Worm (Caenorhabditis elegans) whole organism, L1 larva: ENCODE results near the gene srw-20.

Source experiments
- C04F5.9 ChIP-seq: sonication (generic microtip); optimal IDR thresholded peaks from 2 replicates; lab custom pipeline; 2016; ENCODE audit warnings: missing genetic modification characterization, missing compliant biosample characterization
- F16B12.6 ChIP-seq: fragments of 150-350 bp; optimal IDR thresholded peaks from 2 replicates; lab custom pipeline; 2014; ENCODE audit warnings: missing biosample characterization, missing genetic modification characterization
- aly-2 ChIP-seq: fragments of 150-350 bp; optimal IDR thresholded peaks from 2 replicates; lab custom pipeline; 2014; ENCODE audit warnings: missing biosample characterization, missing genetic modification characterization
- ceh-90 ChIP-seq: sonication (generic microtip); optimal IDR thresholded peaks from 2 replicates; lab custom pipeline; 2016; ENCODE audit warnings: missing genetic modification characterization, missing compliant biosample characterization
- dpl-1 ChIP-seq, 3 experiments: fragments of 150-350 bp in 2 of 3; sonication (generic microtip) in 1 of 3; optimal IDR thresholded peaks; 2 replicates each; lab custom pipeline; 2014 to 2017; ENCODE audit warnings: missing biosample characterization in 3 of 3, missing genetic modification characterization in 3 of 3, missing genetic modification reagents in 3 of 3
- efl-1 ChIP-seq, 4 experiments: fragments of 150-350 bp; optimal IDR thresholded peaks in 3 of 4; peaks in 1 of 4; 1 replicate in 1 of 4; 2 replicates in 3 of 4; lab custom pipeline; 2014; ENCODE audit warnings: missing biosample characterization in 2 of 4, missing genetic modification characterization in 2 of 4, missing genetic modification reagents in 2 of 4
- elt-3 ChIP-seq, 6 experiments: fragments of 150-350 bp in 1 of 6; sonication (generic microtip); optimal IDR thresholded peaks; 2 replicates each; lab custom pipeline; 2017 to 2018; ENCODE audit warnings: missing biosample characterization in 6 of 6, missing genetic modification characterization in 6 of 6, inconsistent platforms in 1 of 6
- fkh-4 ChIP-seq: sonication (generic microtip); optimal IDR thresholded peaks from 2 replicates; lab custom pipeline; 2016; ENCODE audit warnings: missing compliant biosample characterization, missing genetic modification characterization, borderline replicate concordance
- fkh-8 ChIP-seq: sonication (generic microtip); optimal IDR thresholded peaks from 2 replicates; lab custom pipeline; 2016; ENCODE audit warnings: mild to moderate bottlenecking, missing genetic modification characterization, missing compliant biosample characterization
- fos-1 ChIP-seq: fragments of 150-350 bp; optimal IDR thresholded peaks from 2 replicates; lab custom pipeline; 2014; ENCODE audit warnings: missing biosample characterization, missing genetic modification characterization
- jun-1 ChIP-seq: fragments of 150-350 bp; optimal IDR thresholded peaks from 2 replicates; lab custom pipeline; 2014; ENCODE audit warnings: missing biosample characterization, missing genetic modification reagents, missing genetic modification characterization
- lin-13 ChIP-seq: fragments of 150-350 bp; optimal IDR thresholded peaks from 2 replicates; lab custom pipeline; 2014; ENCODE audit warnings: missing biosample characterization, missing genetic modification reagents, missing genetic modification characterization
- lin-15B ChIP-seq: fragments of 150-350 bp; sonication (generic microtip); optimal IDR thresholded peaks from 3 replicates; lab custom pipeline; 2014; ENCODE audit warnings: missing biosample characterization, missing genetic modification characterization
- lin-35 ChIP-seq, 2 experiments: fragments of 150-350 bp; optimal IDR thresholded peaks; 2 replicates each; lab custom pipeline; 2014; ENCODE audit warnings: missing biosample characterization in 2 of 2, missing genetic modification characterization in 2 of 2, missing genetic modification reagents in 2 of 2
- lin-39 ChIP-seq: fragments of 150-350 bp; optimal IDR thresholded peaks from 2 replicates; lab custom pipeline; 2014; ENCODE audit warnings: missing biosample characterization, missing genetic modification reagents, missing genetic modification characterization
- lir-3 ChIP-seq: sonication (generic microtip); optimal IDR thresholded peaks from 2 replicates; lab custom pipeline; 2016; ENCODE audit warnings: mild to moderate bottlenecking, missing genetic modification characterization, moderate library complexity, missing compliant biosample characterization; ENCODE audit not compliant: poor library complexity
- mef-2 ChIP-seq: fragments of 150-350 bp; optimal IDR thresholded peaks from 2 replicates; lab custom pipeline; 2014; ENCODE audit warnings: missing biosample characterization, missing genetic modification characterization
- nhr-12 ChIP-seq: sonication (generic microtip); optimal IDR thresholded peaks from 2 replicates; lab custom pipeline; 2017; ENCODE audit warnings: missing biosample characterization, missing genetic modification characterization
- nhr-19 ChIP-seq: fragments of 200-800 bp; sonication (Bioruptor generic); conservative IDR thresholded peaks from 2 replicates; pipeline ENCODE4 v1.3.6; 2022; ENCODE audit warnings: missing genetic modification characterization, missing compliant biosample characterization
- nhr-76 ChIP-seq: sonication (generic microtip); optimal IDR thresholded peaks from 2 replicates; lab custom pipeline; 2017; ENCODE audit warnings: missing biosample characterization, missing genetic modification characterization
- nhr-77 ChIP-seq: fragments of 150-350 bp; optimal IDR thresholded peaks from 2 replicates; lab custom pipeline; 2014; ENCODE audit warnings: missing biosample characterization, missing genetic modification characterization
- nhr-84 ChIP-seq: sonication (generic microtip); optimal IDR thresholded peaks from 2 replicates; lab custom pipeline; 2017; ENCODE audit warnings: missing biosample characterization, missing genetic modification characterization
- nhr-85 ChIP-seq: sonication (generic microtip); peaks from one replicate; lab custom pipeline; 2016; ENCODE audit warnings: missing genetic modification characterization, inconsistent platforms, missing compliant biosample characterization
- pag-3 ChIP-seq: sonication (generic microtip); optimal IDR thresholded peaks from 2 replicates; lab custom pipeline; 2017; ENCODE audit warnings: missing genetic modification characterization, mild to moderate bottlenecking, missing compliant biosample characterization, antibody characterized with exemption, borderline replicate concordance; ENCODE audit not compliant: insufficient read depth
- pqm-1 ChIP-seq: sonication (generic microtip); optimal IDR thresholded peaks from 3 replicates; lab custom pipeline; 2017; ENCODE audit warnings: missing biosample characterization, missing genetic modification characterization
- rnt-1 ChIP-seq: sonication (generic microtip); optimal IDR thresholded peaks from 2 replicates; lab custom pipeline; 2016; ENCODE audit warnings: mild to moderate bottlenecking, missing genetic modification characterization, moderate library complexity, missing compliant biosample characterization
- snpc-4 ChIP-seq: fragments of 150-350 bp; optimal IDR thresholded peaks from 2 replicates; lab custom pipeline; 2014; ENCODE audit warnings: missing biosample characterization, missing genetic modification characterization
- snu-23 ChIP-seq: sonication (generic microtip); optimal IDR thresholded peaks from 2 replicates; lab custom pipeline; 2016; ENCODE audit warnings: missing genetic modification characterization, missing compliant biosample characterization
- sox-4 ChIP-seq: sonication (generic microtip); optimal IDR thresholded peaks from 2 replicates; lab custom pipeline; 2016; ENCODE audit warnings: missing genetic modification characterization, missing compliant biosample characterization
- sptf-1 ChIP-seq: fragments of 150-350 bp; optimal IDR thresholded peaks from 2 replicates; lab custom pipeline; 2014; ENCODE audit warnings: missing biosample characterization, missing genetic modification characterization
- swsn-7 ChIP-seq: sonication (generic microtip); optimal IDR thresholded peaks from 2 replicates; lab custom pipeline; 2016; ENCODE audit warnings: missing genetic modification characterization, missing compliant biosample characterization
- unc-130 ChIP-seq: fragments of 150-350 bp; optimal IDR thresholded peaks from 2 replicates; lab custom pipeline; 2017; ENCODE audit warnings: missing biosample characterization, missing genetic modification characterization, inconsistent platforms
- unc-30 ChIP-seq: sonication (generic microtip); optimal IDR thresholded peaks from 2 replicates; lab custom pipeline; 2017; ENCODE audit warnings: missing biosample characterization, missing genetic modification characterization
- vab-15 ChIP-seq: sonication (generic microtip); optimal IDR thresholded peaks from 2 replicates; lab custom pipeline; 2017; ENCODE audit warnings: missing genotype, mild to moderate bottlenecking, missing genetic modification characterization, missing compliant biosample characterization
- xbp-1 ChIP-seq: sonication (generic microtip); optimal IDR thresholded peaks from 2 replicates; lab custom pipeline; 2016; ENCODE audit warnings: missing genetic modification characterization, missing compliant biosample characterization
- zip-4 ChIP-seq: fragments of 200-800 bp; sonication (Bioruptor generic); optimal IDR thresholded peaks from 2 replicates; lab custom pipeline; 2018; ENCODE audit warnings: mild to moderate bottlenecking, missing genetic modification characterization, moderate library complexity, missing compliant biosample characterization
- ztf-4 ChIP-seq: fragments of 150-350 bp; optimal IDR thresholded peaks from 2 replicates; lab custom pipeline; 2014; ENCODE audit warnings: missing biosample characterization, missing genetic modification characterization

srw-20 gene

ce11 chrV:17064676-17065075, 15.0 kb downstream of the srw-20 start, which contains the start of gene srh-255:
Gene srh-255 (plus strand): TSS chrV:17064976.
- TF ChIP-seq nhr-12 (tag; lab: Kevin White, UChicago) = no peak
- TF ChIP-seq lin-35 (GFP tag; optimal IDR thresholded peaks at IDR 0.05; lab: Kevin White, UChicago) = no peak
- no peak for TF ChIP-seq mef-2 (tag; lab: Kevin White, UChicago)
- no peak for TF ChIP-seq elt-3 (tag; optimal IDR thresholded peaks at IDR 0.05; lab: Kevin White, UChicago)
- no peak for TF ChIP-seq fkh-8 (tag; lab: Kevin White, UChicago)
- TF ChIP-seq swsn-7 = no peak
- TF ChIP-seq nhr-77 = no peak
- no peak for TF ChIP-seq xbp-1 (tag; lab: Kevin White, UChicago)
- no peak for TF ChIP-seq aly-2
- no peak for TF ChIP-seq lir-3 (tag; lab: Kevin White, UChicago)
- no peak for TF ChIP-seq snu-23 (GFP tag; lab: Kevin White, UChicago)
- TF ChIP-seq, all 84 proteins: peak for 0

- no peak for TF ChIP-seq unc-30
- no peak for TF ChIP-seq snu-23 (GFP tag; lab: Kevin White, UChicago)
- no peak for TF ChIP-seq ztf-4 (tag; lab: Kevin White, UChicago)
- no peak for TF ChIP-seq snpc-4 (tag; lab: Kevin White, UChicago)
- no peak for TF ChIP-seq C04F5.9 (tag; lab: Kevin White, UChicago)
- no peak for TF ChIP-seq rnt-1 (tag; lab: Kevin White, UChicago)
- TF ChIP-seq nhr-84 (tag; lab: Kevin White, UChicago) = no peak
- TF ChIP-seq F16B12.6 = no peak
- TF ChIP-seq ceh-90 (tag; lab: Kevin White, UChicago) = no peak
- TF ChIP-seq nhr-76 (tag; lab: Kevin White, UChicago) = no peak
- no peak for TF ChIP-seq lin-39
- TF ChIP-seq efl-1 (optimal IDR thresholded peaks at IDR 0.05; lab: Kevin White, UChicago) = no peak
- TF ChIP-seq efl-1 (GFP tag; optimal IDR thresholded peaks at IDR 0.05 in 1 of 2; lab: Kevin White, UChicago) = no peak
- TF ChIP-seq pag-3 (tag; lab: Kevin White, UChicago) = no peak
- no peak for TF ChIP-seq nhr-85 (tag; lab: Kevin White, UChicago)
- no peak for TF ChIP-seq nhr-12 (tag; lab: Kevin White, UChicago)
Measured at ce11 chrV:17061585-17061984, 18.1 kb downstream of the srw-20 start, which contains the start of gene F28B1.9. Gene F28B1.9 (plus strand): TSS chrV:17061885.

ce11 chrV:17059987-17060386, 19.7 kb downstream of the srw-20 start, which contains the start of gene sri-66:
Gene sri-66 (plus strand): TSS chrV:17060287.
- TF ChIP-seq vab-15 (tag; lab: Kevin White, UChicago) (no peak), sptf-1 (no peak), lin-13 (GFP tag; lab: Kevin White, UChicago) (no peak), fkh-4 (no peak)
- TF ChIP-seq, all 84 proteins: peak for 0

- TF ChIP-seq pqm-1 (tag; lab: Kevin White, UChicago) = no peak
- no peak for TF ChIP-seq efl-1 (optimal IDR thresholded peaks at IDR 0.05; lab: Kevin White, UChicago)
- TF ChIP-seq efl-1 (GFP tag; optimal IDR thresholded peaks at IDR 0.05 in 1 of 2; lab: Kevin White, UChicago) = peak in 1 of 2 experiments; percentile 48
- TF ChIP-seq zip-4 (GFP tag; lab: Kevin White, UChicago) = no peak
Measured at ce11 chrV:17044500-17044899, 35.2 kb downstream of the srw-20 start, which contains the start of gene F28B1.2. Gene F28B1.2 (plus strand): TSS chrV:17044800.

ce11 chrV:17042263-17042662, 37.4 kb downstream of the srw-20 start, which contains the start of gene hpo-33:
Gene hpo-33 (plus strand): TSS chrV:17042563.
- TF ChIP-seq jun-1 (tag; lab: Kevin White, UChicago) (no peak), efl-1 (optimal IDR thresholded peaks at IDR 0.05; lab: Kevin White, UChicago) (no peak), efl-1 (GFP tag; optimal IDR thresholded peaks at IDR 0.05 in 1 of 2; lab: Kevin White, UChicago) (peak in 1 of 2 experiments; percentile 44)
- TF ChIP-seq, all 84 proteins: peak for 1

- no peak for TF ChIP-seq nhr-19 (GFP tag; lab: Robert Waterston, UW)
- TF ChIP-seq sox-4 (tag; lab: Kevin White, UChicago) = no peak
- TF ChIP-seq lin-15B (tag; lab: Kevin White, UChicago) = no peak
- no peak for TF ChIP-seq lin-39
- no peak for TF ChIP-seq nhr-84 (tag; lab: Kevin White, UChicago)
- no peak for TF ChIP-seq unc-130 (tag; lab: Kevin White, UChicago)
- TF ChIP-seq dpl-1 (GFP tag; optimal IDR thresholded peaks at IDR 0.05; lab: Kevin White, UChicago) = no peak
- no peak for TF ChIP-seq mef-2 (tag; lab: Kevin White, UChicago)
- no peak for TF ChIP-seq xbp-1 (tag; lab: Kevin White, UChicago)
- TF ChIP-seq lir-3 (tag; lab: Kevin White, UChicago) = no peak
- TF ChIP-seq fos-1 (tag; lab: Kevin White, UChicago) = no peak
- no peak for TF ChIP-seq zip-4 (GFP tag; lab: Kevin White, UChicago)
Measured at ce11 chrV:17035850-17036249, 43.8 kb downstream of the srw-20 start, which contains the start of gene srz-94. Gene srz-94 (minus strand): TSS chrV:17035950.
